Worm (Caenorhabditis elegans): Measurements from ENCODE around the gene F54G2.1.

DNA sequence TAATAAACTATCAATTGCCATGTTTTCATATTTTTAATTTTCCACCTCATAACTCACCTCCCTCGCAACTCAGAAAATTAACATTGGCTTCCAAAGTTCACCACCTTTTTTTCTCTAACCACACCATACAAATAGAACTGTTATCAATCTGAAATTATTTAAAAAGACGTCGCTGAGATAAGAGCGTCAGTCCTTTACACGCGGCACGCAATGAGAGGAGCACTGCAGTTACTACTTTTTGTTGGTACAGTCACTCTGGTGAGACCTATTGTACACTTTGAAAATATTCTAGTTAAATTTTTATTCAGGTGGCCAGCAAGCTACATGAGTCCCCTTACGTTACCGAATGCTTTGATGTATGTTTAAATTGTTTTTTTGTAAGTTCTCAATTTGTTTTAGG lies 30.6 kb upstream of the F54G2.1 start, which contains the start of gene T02C5.1:
- no peak for TF ChIP-seq ztf-23 (GFP tag; IDR thresholded peaks at IDR 0.05)
- TF ChIP-seq T22C8.4 (GFP tag; IDR thresholded peaks at IDR 0.05) = no peak
- no peak for TF ChIP-seq flt-1 (GFP tag; IDR thresholded peaks at IDR 0.05)
- no peak for TF ChIP-seq cog-1 (tag; optimal IDR thresholded peaks at IDR 0.05)

Measured in whole organism, midembryonic.